Worm (Caenorhabditis elegans): ENCODE data around the gene T05A8.8.

ce11 chrII:2735644-2736043 lies 834 bp upstream of the T05A8.8 start:
- TF ChIP-seq ceh-79 (tag; optimal IDR thresholded peaks at IDR 0.05) (no peak), K12H6.12 (tag; optimal IDR thresholded peaks at IDR 0.05) (no peak)

Data from whole organism, young adult.